Worm (Caenorhabditis elegans): ENCODE data around the gene sod-4.

ce11 chrIII:9465865-9466264 is 34.3 kb downstream of the sod-4 start, which contains the start of gene B0464.6:
- TF ChIP-seq unc-62 (GFP tag; optimal IDR thresholded peaks at IDR 0.05): no peak
- TF ChIP-seq aly-2 (tag; optimal IDR thresholded peaks at IDR 0.05): no peak
- TF ChIP-seq fos-1 (tag; optimal IDR thresholded peaks at IDR 0.05): no peak
- TF ChIP-seq nhr-23 (tag; optimal IDR thresholded peaks at IDR 0.05): no peak
- TF ChIP-seq ceh-16 (tag; optimal IDR thresholded peaks at IDR 0.05): no peak
- no peak for TF ChIP-seq ama-1 (optimal IDR thresholded peaks at IDR 0.05)
- TF ChIP-seq skn-1 (tag; optimal IDR thresholded peaks at IDR 0.05): no peak
